Fruit fly (Drosophila melanogaster): ENCODE results near the gene eg.

The eg gene

DNA sequence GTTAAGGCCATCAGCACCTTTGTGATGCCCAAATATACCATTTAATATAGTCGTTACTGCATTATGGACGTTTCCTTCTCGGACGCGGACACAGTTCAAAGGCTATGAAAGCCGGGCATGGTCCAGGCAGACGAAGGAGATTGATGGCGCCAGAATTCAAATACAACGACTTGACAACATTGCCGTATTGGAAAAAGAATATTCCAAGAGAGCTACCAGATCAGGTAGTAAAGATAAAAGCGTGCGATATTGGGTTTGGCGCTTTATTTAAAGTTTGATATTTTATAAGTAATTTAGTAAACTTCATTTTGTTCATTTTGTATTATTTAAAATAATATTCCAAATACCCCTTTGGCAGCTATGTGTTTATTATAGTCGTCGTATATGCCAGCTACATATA lies 34.6 kb upstream of the eg start (continued):
- TF ChIP-seq ATbp (GFP tag; optimal IDR thresholded peaks at IDR 0.05), result no peak
- no peak for TF ChIP-seq prd (optimal IDR thresholded peaks at IDR 0.05)
- TF ChIP-seq prd (GFP tag; IDR thresholded peaks at IDR 0.05), result no peak
- no peak for TF ChIP-seq CG7987 (GFP tag; optimal IDR thresholded peaks at IDR 0.05)
- no peak for TF ChIP-seq salm (tag; optimal IDR thresholded peaks at IDR 0.05)
- no peak for TF ChIP-seq CG17829 (tag; optimal IDR thresholded peaks at IDR 0.05)
- TF ChIP-seq CG1603 (tag; optimal IDR thresholded peaks at IDR 0.05), result peak; percentile 35
- 0 out of 3 replicates have a peak, but pooled peaks have one; percentile 41 for TF ChIP-seq CG6791 (GFP tag; IDR thresholded peaks at IDR 0.05; ENCODE audit: partially characterized antibody)
- TF ChIP-seq MESR4 (GFP tag; optimal IDR thresholded peaks at IDR 0.05), result no peak
- TF ChIP-seq CG34376 (GFP tag; optimal IDR thresholded peaks at IDR 0.05), result no peak
- no peak for TF ChIP-seq CG12236 (GFP tag; optimal IDR thresholded peaks at IDR 0.05)
- TF ChIP-seq shn (GFP tag; optimal IDR thresholded peaks at IDR 0.05), result no peak
- TF ChIP-seq CG11504 (tag; optimal IDR thresholded peaks at IDR 0.05), result peak; percentile 65
- no peak for TF ChIP-seq nerfin-1 (tag; optimal IDR thresholded peaks at IDR 0.05)
- peak; percentile 33; the same call in 1 of the 2 replicates for TF ChIP-seq CG3847 (GFP tag; IDR thresholded peaks at IDR 0.05)
- TF ChIP-seq abd-A (tag; optimal IDR thresholded peaks at IDR 0.05), result no peak
- peak; percentile 16 for TF ChIP-seq trem (tag; optimal IDR thresholded peaks at IDR 0.05)
- TF ChIP-seq eyg (GFP tag; optimal IDR thresholded peaks at IDR 0.05), result no peak
- TF ChIP-seq phol (tag; optimal IDR thresholded peaks at IDR 0.05), result no peak
- no peak for TF ChIP-seq CG8281 (tag; optimal IDR thresholded peaks at IDR 0.05)
- TF ChIP-seq CG42726 (GFP tag; IDR thresholded peaks at IDR 0.05; ENCODE audit: partially characterized antibody), result 0 out of 2 replicates have a peak, but pooled peaks have one; percentile 40
- TF ChIP-seq CG32772 (GFP tag; IDR thresholded peaks at IDR 0.05), result no peak
- TF ChIP-seq gro (GFP tag; optimal IDR thresholded peaks at IDR 0.05), result no peak
- TF ChIP-seq CG13894 (tag; optimal IDR thresholded peaks at IDR 0.05), result no peak
- no peak for TF ChIP-seq rib (GFP tag; IDR thresholded peaks at IDR 0.05)
- 0 out of 2 replicates have a peak, but pooled peaks have one; percentile 31 for TF ChIP-seq Scr (GFP tag; IDR thresholded peaks at IDR 0.05; ENCODE audit: partially characterized antibody)
- peak; percentile 77 for TF ChIP-seq Lhr (GFP tag; optimal IDR thresholded peaks at IDR 0.05)
- no peak for TF ChIP-seq CG18476 (GFP tag; optimal IDR thresholded peaks at IDR 0.05)
- TF ChIP-seq esg (GFP tag; conservative IDR thresholded peaks at IDR 0.05), result no peak
- no peak for TF ChIP-seq Dad (GFP tag; optimal IDR thresholded peaks at IDR 0.05)
- no peak for TF ChIP-seq Usf (GFP tag; optimal IDR thresholded peaks at IDR 0.05)
- no peak for TF ChIP-seq jigr1 (GFP tag; IDR thresholded peaks at IDR 0.05)
- no peak for TF ChIP-seq Fer2 (tag; optimal IDR thresholded peaks at IDR 0.05)
- TF ChIP-seq tgo (GFP tag; IDR thresholded peaks at IDR 0.05), result no peak
- no peak for TF ChIP-seq Mad (GFP tag; optimal IDR thresholded peaks at IDR 0.05)
- TF ChIP-seq D (optimal IDR thresholded peaks at IDR 0.05), result no peak
- no peak for TF ChIP-seq D (GFP tag; optimal IDR thresholded peaks at IDR 0.05)
- TF ChIP-seq chinmo (GFP tag; IDR thresholded peaks at IDR 0.05; ENCODE audit: partially characterized antibody), result no peak
- no peak for TF ChIP-seq CG12104 (GFP tag; optimal IDR thresholded peaks at IDR 0.05)
- TF ChIP-seq kni (GFP tag; optimal IDR thresholded peaks at IDR 0.05), result no peak
- no peak for TF ChIP-seq CG12942 (GFP tag; optimal IDR thresholded peaks at IDR 0.05)
- TF ChIP-seq odd (GFP tag; optimal IDR thresholded peaks at IDR 0.05), result no peak
- TF ChIP-seq hth (optimal IDR thresholded peaks at IDR 0.05), result no peak
- no peak for TF ChIP-seq tap (tag; optimal IDR thresholded peaks at IDR 0.05)
- no peak for TF ChIP-seq Bdp1 (GFP tag; optimal IDR thresholded peaks at IDR 0.05)
- TF ChIP-seq stwl (tag; optimal IDR thresholded peaks at IDR 0.05), result peak; percentile 45
- TF ChIP-seq CG11398 (GFP tag; optimal IDR thresholded peaks at IDR 0.05), result no peak
- no peak for TF ChIP-seq CG9932 (GFP tag; IDR thresholded peaks at IDR 0.05)
- no peak for TF ChIP-seq CG32532 (GFP tag; IDR thresholded peaks at IDR 0.05)
- no peak for TF ChIP-seq Sry-δ (GFP tag; optimal IDR thresholded peaks at IDR 0.05)
- no peak for TF ChIP-seq en (GFP tag; optimal IDR thresholded peaks at IDR 0.05)
- TF ChIP-seq slp2 (GFP tag; optimal IDR thresholded peaks at IDR 0.05), result no peak

Measured in whole organism, embryonic.